Fruit fly (Drosophila melanogaster): ENCODE results near the gene SmydA-9.
A peak's percentile ranks its signal among the peaks of the same experiment; 100 is the strongest.

Gene SmydA-9

dm6 chrX:9164510-9165506 lies 45.9 kb downstream of the SmydA-9 start:
- TF ChIP-seq noc (tag; optimal IDR thresholded peaks at IDR 0.05) = no peak

- TF ChIP-seq noc (tag; optimal IDR thresholded peaks at IDR 0.05) = no peak
Observed at dm6 chrX:9163645-9164509, 46.8 kb downstream of the SmydA-9 start.

dm6 chrX:9163110-9163509 lies 47.6 kb downstream of the SmydA-9 start, which contains the start of gene mei-P26:
mei-P26 (plus strand) TSS chrX:9163255.
- no peak for TF ChIP-seq noc (tag; optimal IDR thresholded peaks at IDR 0.05)

dm6 chrX:9161912-9162311 lies 48.8 kb downstream of the SmydA-9 start, which contains the start of the genes Zpr1 and CG44532:
Zpr1 (minus strand) TSS chrX:9162090.
CG44532 (plus strand) TSS chrX:9162092.
- TF ChIP-seq noc (tag; optimal IDR thresholded peaks at IDR 0.05) = no peak

- TF ChIP-seq noc (tag; optimal IDR thresholded peaks at IDR 0.05) = no peak
Observed at dm6 chrX:9159736-9160135, 51.0 kb downstream of the SmydA-9 start, which contains the start of gene NdufA3. NdufA3 (minus strand) TSS chrX:9160052.

- no peak for TF ChIP-seq noc (tag; optimal IDR thresholded peaks at IDR 0.05)
Observed at dm6 chrX:9158366-9158765, 52.3 kb downstream of the SmydA-9 start, which contains the start of the genes Ost48 and Dlip1. Ost48 (minus strand) TSS chrX:9158515. Dlip1 (plus strand) TSS chrX:9158622.

- TF ChIP-seq noc (tag; optimal IDR thresholded peaks at IDR 0.05) = peak; percentile 71
Observed at dm6 chrX:9156388-9156823, 54.3 kb downstream of the SmydA-9 start, which contains the start of gene His3.3B. His3.3B (minus strand) TSS chrX:9156669.

Data from whole organism, larva.